Worm (Caenorhabditis elegans): ENCODE results near the gene srbc-67.

- TF ChIP-seq him-1 (tag; optimal IDR thresholded peaks at IDR 0.05) (no peak), W03F9.2 (tag; optimal IDR thresholded peaks at IDR 0.05) (no peak)
Measured at ce11 chrV:3543344-3543743, 2.3 kb upstream of the srbc-67 start, which contains the start of gene nhr-222.

Data from whole organism, L4/young adult.